Worm (Caenorhabditis elegans) whole organism, L3 larva: ENCODE measurements around the gene T05C12.11.

Source experiments
- R02D3.7 ChIP-seq: fragments of 150-350 bp; optimal IDR thresholded peaks from 2 replicates; lab custom pipeline; 2014; ENCODE audit warnings: missing biosample characterization, missing genetic modification characterization
- ZK546.5 ChIP-seq: sonication (generic microtip); optimal IDR thresholded peaks from 2 replicates; lab custom pipeline; 2017; ENCODE audit warnings: missing biosample characterization, missing genetic modification characterization
- aly-2 ChIP-seq: fragments of 150-350 bp; optimal IDR thresholded peaks from 2 replicates; lab custom pipeline; 2014; ENCODE audit warnings: missing biosample characterization, missing genetic modification characterization
- ama-1 ChIP-seq: fragments of 150-350 bp; optimal IDR thresholded peaks from 2 replicates; lab custom pipeline; 2018
- ceh-16 ChIP-seq: sonication (generic microtip); optimal IDR thresholded peaks from 2 replicates; lab custom pipeline; 2017; ENCODE audit warnings: missing biosample characterization, missing genetic modification characterization
- ceh-28 ChIP-seq: fragments of 150-350 bp; optimal IDR thresholded peaks from 2 replicates; lab custom pipeline; 2014; ENCODE audit warnings: missing biosample characterization, missing genetic modification reagents, missing genetic modification characterization
- ceh-82 ChIP-seq: fragments of 150-350 bp; optimal IDR thresholded peaks from 2 replicates; lab custom pipeline; 2014; ENCODE audit warnings: missing biosample characterization, missing genetic modification characterization
- ceh-9 ChIP-seq: sonication (generic microtip); optimal IDR thresholded peaks from 2 replicates; lab custom pipeline; 2018; ENCODE audit warnings: missing biosample characterization, missing genetic modification characterization
- daf-12 ChIP-seq: fragments of 150-350 bp; optimal IDR thresholded peaks from 2 replicates; lab custom pipeline; 2014; ENCODE audit warnings: missing biosample characterization, missing genetic modification reagents, missing genetic modification characterization
- egl-27 ChIP-seq: sonication (generic microtip); optimal IDR thresholded peaks from 4 replicates; lab custom pipeline; 2017; ENCODE audit warnings: missing biosample characterization, missing genetic modification reagents, missing genetic modification characterization
- egl-5 ChIP-seq: fragments of 150-350 bp; optimal IDR thresholded peaks from 2 replicates; lab custom pipeline; 2017; ENCODE audit warnings: missing biosample characterization, missing genetic modification reagents, missing genetic modification characterization, inconsistent platforms
- elt-1 ChIP-seq: fragments of 150-350 bp; optimal IDR thresholded peaks from 2 replicates; lab custom pipeline; 2014; ENCODE audit warnings: missing biosample characterization, missing genetic modification characterization
- elt-2 ChIP-seq: sonication (generic microtip); optimal IDR thresholded peaks from 2 replicates; lab custom pipeline; 2016; ENCODE audit warnings: missing genetic modification reagents, mild to moderate bottlenecking, missing genetic modification characterization, missing compliant biosample characterization
- elt-3 ChIP-seq, 3 experiments: fragments of 150-350 bp in 1 of 3; sonication (generic microtip) in 2 of 3; optimal IDR thresholded peaks; 2 replicates in 2 of 3; 4 replicates in 1 of 3; lab custom pipeline; 2014 to 2017; ENCODE audit warnings: missing biosample characterization in 3 of 3, missing genetic modification characterization in 3 of 3
- eor-1 ChIP-seq, 2 experiments: fragments of 150-350 bp; optimal IDR thresholded peaks; 2 replicates each; lab custom pipeline; 2014 to 2018; ENCODE audit warnings: missing biosample characterization in 2 of 2, missing genetic modification characterization in 2 of 2
- fkh-10 ChIP-seq: sonication (generic microtip); optimal IDR thresholded peaks from 2 replicates; lab custom pipeline; 2017; ENCODE audit warnings: missing biosample characterization, missing genetic modification reagents, missing genetic modification characterization
- fkh-2 ChIP-seq: fragments of 150-350 bp; optimal IDR thresholded peaks from 2 replicates; lab custom pipeline; 2014; ENCODE audit warnings: missing biosample characterization, missing genetic modification reagents, missing genetic modification characterization
- fos-1 ChIP-seq: fragments of 150-350 bp; optimal IDR thresholded peaks from 2 replicates; lab custom pipeline; 2014; ENCODE audit warnings: missing biosample characterization, missing genetic modification characterization
- jun-1 ChIP-seq: fragments of 150-350 bp; optimal IDR thresholded peaks from 2 replicates; lab custom pipeline; 2014; ENCODE audit warnings: missing biosample characterization, missing genetic modification reagents, missing genetic modification characterization
- lin-15B ChIP-seq: fragments of 150-350 bp; optimal IDR thresholded peaks from 2 replicates; lab custom pipeline; 2014; ENCODE audit warnings: missing biosample characterization, missing genetic modification characterization
- lin-39 ChIP-seq: fragments of 150-350 bp; optimal IDR thresholded peaks from 2 replicates; lab custom pipeline; 2018; ENCODE audit warnings: missing biosample characterization, missing genetic modification reagents, missing genetic modification characterization
- lsy-12 ChIP-seq: sonication (generic microtip); optimal IDR thresholded peaks from 2 replicates; lab custom pipeline; 2016; ENCODE audit warnings: mild to moderate bottlenecking, missing genetic modification characterization, missing compliant biosample characterization
- mdl-1 ChIP-seq: fragments of 150-350 bp; optimal IDR thresholded peaks from 2 replicates; lab custom pipeline; 2014; ENCODE audit warnings: missing biosample characterization, missing genetic modification characterization
- mml-1 ChIP-seq: fragments of 150-350 bp; sonication (generic microtip); optimal IDR thresholded peaks from 3 replicates; lab custom pipeline; 2014; ENCODE audit warnings: missing biosample characterization, missing genetic modification characterization
- nfya-1 ChIP-seq: sonication (generic microtip); optimal IDR thresholded peaks from 2 replicates; lab custom pipeline; 2017; ENCODE audit warnings: missing genetic modification characterization, mild to moderate bottlenecking, missing compliant biosample characterization, antibody characterized with exemption, moderate library complexity; ENCODE audit not compliant: insufficient read depth
- nhr-11 ChIP-seq: fragments of 150-350 bp; optimal IDR thresholded peaks from 2 replicates; lab custom pipeline; 2014; ENCODE audit warnings: missing biosample characterization, missing genetic modification characterization
- nhr-23 ChIP-seq: fragments of 150-350 bp; optimal IDR thresholded peaks from 2 replicates; lab custom pipeline; 2014; ENCODE audit warnings: missing biosample characterization, missing genetic modification reagents, missing genetic modification characterization
- nhr-237 ChIP-seq: fragments of 150-350 bp; optimal IDR thresholded peaks from 2 replicates; lab custom pipeline; 2014; ENCODE audit warnings: missing biosample characterization, missing genetic modification characterization
- nhr-25 ChIP-seq: sonication (generic microtip); optimal IDR thresholded peaks from 2 replicates; lab custom pipeline; 2017; ENCODE audit warnings: missing biosample characterization, missing genetic modification characterization
- nhr-28 ChIP-seq: fragments of 150-350 bp; optimal IDR thresholded peaks from 2 replicates; lab custom pipeline; 2014; ENCODE audit warnings: missing biosample characterization, missing genetic modification characterization
- nhr-43 ChIP-seq: sonication (generic microtip); optimal IDR thresholded peaks from 2 replicates; lab custom pipeline; 2016; ENCODE audit warnings: mild to moderate bottlenecking, missing genetic modification characterization, missing compliant biosample characterization; ENCODE audit not compliant: poor library complexity, severe bottlenecking
- nhr-67 ChIP-seq: fragments of 150-350 bp; optimal IDR thresholded peaks from 2 replicates; lab custom pipeline; 2014; ENCODE audit warnings: missing biosample characterization, missing genetic modification characterization
- nhr-76 ChIP-seq: fragments of 150-350 bp; sonication (generic microtip); optimal IDR thresholded peaks from 5 replicates; lab custom pipeline; 2014; ENCODE audit warnings: missing biosample characterization, missing genetic modification characterization
- nhr-77 ChIP-seq: fragments of 150-350 bp; optimal IDR thresholded peaks from 2 replicates; lab custom pipeline; 2014; ENCODE audit warnings: missing biosample characterization, missing genetic modification characterization
- pha-4 ChIP-seq: fragments of 150-350 bp; optimal IDR thresholded peaks from 2 replicates; lab custom pipeline; 2014; ENCODE audit warnings: missing biosample characterization, missing genetic modification reagents, missing genetic modification characterization
- pqm-1 ChIP-seq: fragments of 150-350 bp; optimal IDR thresholded peaks from 2 replicates; lab custom pipeline; 2017; ENCODE audit warnings: missing biosample characterization, missing genetic modification characterization, inconsistent platforms
- sea-2 ChIP-seq: fragments of 150-350 bp; sonication (generic microtip); optimal IDR thresholded peaks from 4 replicates; lab custom pipeline; 2014; ENCODE audit warnings: missing biosample characterization, missing genetic modification reagents, missing genetic modification characterization
- skn-1 ChIP-seq: fragments of 150-350 bp; optimal IDR thresholded peaks from 2 replicates; lab custom pipeline; 2014; ENCODE audit warnings: missing biosample characterization, missing genetic modification characterization
- snpc-4 ChIP-seq: fragments of 150-350 bp; optimal IDR thresholded peaks from 2 replicates; lab custom pipeline; 2014; ENCODE audit warnings: missing biosample characterization, missing genetic modification characterization
- tbx-2 ChIP-seq: sonication (generic microtip); optimal IDR thresholded peaks from 2 replicates; lab custom pipeline; 2016; ENCODE audit warnings: mild to moderate bottlenecking, missing genetic modification characterization, missing compliant biosample characterization
- unc-39 ChIP-seq: sonication (generic microtip); optimal IDR thresholded peaks from 4 replicates; lab custom pipeline; 2017; ENCODE audit warnings: missing biosample characterization, missing genetic modification characterization
- unc-62 ChIP-seq: fragments of 150-350 bp; sonication (generic microtip); optimal IDR thresholded peaks from 4 replicates; lab custom pipeline; 2014; ENCODE audit warnings: missing biosample characterization, missing genetic modification reagents, missing genetic modification characterization
- zag-1 ChIP-seq: fragments of 150-350 bp; optimal IDR thresholded peaks from 2 replicates; lab custom pipeline; 2014; ENCODE audit warnings: missing biosample characterization, missing genetic modification characterization
- ztf-11 ChIP-seq: fragments of 150-350 bp; optimal IDR thresholded peaks from 2 replicates; lab custom pipeline; 2014; ENCODE audit warnings: missing biosample characterization, missing genetic modification characterization
- ztf-4 ChIP-seq: fragments of 150-350 bp; optimal IDR thresholded peaks from 2 replicates; lab custom pipeline; 2014; ENCODE audit warnings: missing biosample characterization, missing genetic modification characterization

T05C12.11 gene

DNA sequence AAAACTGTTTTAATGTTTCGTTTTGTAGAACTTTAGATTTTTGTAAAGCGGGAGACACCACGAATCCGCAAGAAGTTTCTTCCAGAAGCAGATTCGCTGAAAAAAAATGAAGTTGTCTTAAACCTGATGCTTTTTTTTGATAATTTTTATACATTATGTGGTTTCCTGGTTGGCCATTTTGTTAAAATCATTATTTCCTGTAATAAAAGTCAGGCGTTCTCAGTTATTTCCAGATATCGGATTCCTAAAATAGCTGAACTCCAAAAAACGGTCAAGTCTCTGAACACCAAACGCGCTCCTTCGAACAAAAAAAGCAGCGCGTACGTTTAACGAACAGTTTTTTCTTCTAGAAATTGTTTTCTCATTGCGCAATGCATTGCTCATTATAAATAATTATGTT is 32.9 kb downstream of the T05C12.11 start:
- no peak for TF ChIP-seq daf-12
- TF ChIP-seq snpc-4 (tag; lab: Kevin White, UChicago): peak; percentile 14
- peak; percentile 31 for TF ChIP-seq lin-15B (tag; lab: Kevin White, UChicago)
- no peak for TF ChIP-seq eor-1 (tag; optimal IDR thresholded peaks at IDR 0.05; lab: Kevin White, UChicago)
- TF ChIP-seq jun-1 (tag; lab: Kevin White, UChicago): no peak
- TF ChIP-seq nhr-25: peak; percentile 16
- no peak for TF ChIP-seq ztf-11 (tag; lab: Kevin White, UChicago)
- no peak for TF ChIP-seq ZK546.5 (tag; lab: Kevin White, UChicago)
- no peak for TF ChIP-seq ceh-82 (tag; lab: Kevin White, UChicago)
- TF ChIP-seq nfya-1: peak; percentile 26
- TF ChIP-seq pha-4 (tag; lab: Kevin White, UChicago): peak; percentile 53
- no peak for TF ChIP-seq nhr-43 (tag; lab: Kevin White, UChicago)
- no peak for TF ChIP-seq lsy-12 (tag; lab: Kevin White, UChicago)
- no peak for TF ChIP-seq ceh-28
- no peak for TF ChIP-seq fkh-2 (tag; lab: Kevin White, UChicago)
- TF ChIP-seq sea-2 (GFP tag; lab: Kevin White, UChicago): no peak
- TF ChIP-seq nhr-23: no peak

DNA sequence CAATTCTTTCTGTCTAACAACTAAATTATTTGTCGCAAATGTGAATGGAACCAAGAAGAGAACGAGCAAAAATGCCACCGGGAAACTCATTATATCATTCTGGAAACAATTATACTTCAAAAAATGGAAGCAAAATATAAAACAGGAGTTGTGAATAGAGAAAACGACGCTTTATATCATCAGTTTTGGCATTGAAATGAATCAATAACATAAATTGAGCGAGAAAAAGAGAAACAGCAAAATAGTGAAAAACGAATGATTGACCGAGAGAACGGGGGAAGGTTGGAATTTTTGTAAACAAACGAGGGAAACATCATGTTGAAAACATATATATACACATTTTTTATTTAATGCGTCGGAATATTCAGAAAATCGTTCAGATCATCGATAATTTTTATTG is 33.5 kb downstream of the T05C12.11 start, which contains the start of gene ctns-1:
Gene ctns-1, minus strand, starts transcription at position 101 of the 400 bp plus-strand sequence.
- TF ChIP-seq ztf-4 (tag; lab: Kevin White, UChicago): no peak
- TF ChIP-seq zag-1 (tag; lab: Kevin White, UChicago): no peak
- no peak for TF ChIP-seq nhr-67
- TF ChIP-seq pha-4 (tag; lab: Kevin White, UChicago): peak; percentile 30

DNA sequence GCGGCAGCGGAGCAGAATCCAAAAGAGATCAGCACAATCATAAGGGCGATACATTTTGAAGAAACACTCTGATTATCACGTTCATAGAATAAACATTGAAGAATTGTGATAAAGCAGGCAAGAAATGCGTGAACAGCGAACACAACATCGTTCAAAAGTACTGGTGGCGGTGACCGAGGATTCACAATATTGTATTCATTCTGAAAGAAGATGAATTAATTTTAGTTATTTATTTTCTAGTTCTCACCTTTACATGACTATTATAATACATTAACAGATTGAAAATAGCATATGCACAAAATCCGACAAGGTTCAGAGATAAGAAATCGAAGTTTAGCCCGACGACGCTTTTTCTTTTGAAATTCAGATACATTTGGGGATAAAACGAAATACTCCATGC is 34.3 kb downstream of the T05C12.11 start:
- TF ChIP-seq nhr-43 (tag; lab: Kevin White, UChicago) (no peak), pha-4 (tag; lab: Kevin White, UChicago) (no peak), elt-3 (tag; optimal IDR thresholded peaks at IDR 0.05; lab: Kevin White, UChicago) (no peak)

DNA sequence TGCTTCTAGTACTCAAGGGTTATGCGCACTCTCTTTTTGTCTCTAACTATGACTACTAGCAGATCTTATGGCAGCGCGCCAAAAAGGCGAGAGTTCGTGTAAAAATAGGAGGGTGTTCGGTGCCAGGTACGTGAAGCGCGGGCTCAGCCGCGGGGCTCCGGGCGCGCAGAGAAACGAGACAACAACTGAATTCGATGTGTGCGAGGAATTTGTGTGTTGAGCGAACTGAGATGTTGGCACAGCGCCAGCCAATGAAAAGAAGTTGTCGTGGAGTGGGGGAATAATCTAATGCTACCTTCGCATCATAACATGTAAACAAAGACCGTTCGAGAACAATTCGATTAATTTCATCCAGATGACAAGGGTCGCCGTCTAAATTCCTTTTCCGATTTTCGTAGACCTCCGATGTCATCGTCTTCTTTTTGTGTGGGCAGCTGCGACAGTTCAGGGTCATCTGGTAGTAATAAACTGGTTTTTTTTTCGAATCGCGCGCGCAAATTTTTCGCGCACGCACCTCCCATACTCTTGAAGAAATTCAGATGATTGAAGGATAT is 38.8 kb downstream of the T05C12.11 start:
- TF ChIP-seq ceh-82 (tag; lab: Kevin White, UChicago): no peak
- peak; percentile 5 for TF ChIP-seq jun-1 (tag; lab: Kevin White, UChicago)
- TF ChIP-seq pqm-1 (tag; lab: Kevin White, UChicago): no peak
- TF ChIP-seq snpc-4 (tag; lab: Kevin White, UChicago): peak; percentile 21
- no peak for TF ChIP-seq nhr-237 (tag; lab: Kevin White, UChicago)
- no peak for TF ChIP-seq fkh-2 (tag; lab: Kevin White, UChicago)
- no peak for TF ChIP-seq mml-1 (tag; lab: Kevin White, UChicago)
- TF ChIP-seq pha-4 (tag; lab: Kevin White, UChicago): peak; percentile 62
- TF ChIP-seq nhr-67: no peak
- TF ChIP-seq egl-5 (tag; lab: Kevin White, UChicago): peak; percentile 60
- peak; percentile 45 for TF ChIP-seq nhr-23
- TF ChIP-seq eor-1 (tag; optimal IDR thresholded peaks at IDR 0.05; lab: Kevin White, UChicago): no peak
- TF ChIP-seq tbx-2 (tag; lab: Kevin White, UChicago): peak; percentile 53
- no peak for TF ChIP-seq skn-1 (tag; lab: Kevin White, UChicago)
- no peak for TF ChIP-seq egl-27 (tag; lab: Kevin White, UChicago)
- peak in 1 of 3 experiments; percentile 23 for TF ChIP-seq elt-3 (tag; optimal IDR thresholded peaks at IDR 0.05; lab: Kevin White, UChicago)
- no peak for TF ChIP-seq ceh-9 (tag; lab: Kevin White, UChicago)
- no peak for TF ChIP-seq nhr-28 (tag; lab: Kevin White, UChicago)
- no peak for TF ChIP-seq zag-1 (tag; lab: Kevin White, UChicago)
- TF ChIP-seq unc-62 (GFP tag; lab: Kevin White, UChicago): no peak
- TF ChIP-seq elt-2 (tag; lab: Kevin White, UChicago): no peak
- TF ChIP-seq nhr-77 (tag; lab: Kevin White, UChicago): no peak
- TF ChIP-seq ama-1 (lab: Kevin White, UChicago): peak; percentile 23
- no peak for TF ChIP-seq ceh-16 (tag; lab: Kevin White, UChicago)
- TF ChIP-seq nhr-11 (tag; lab: Kevin White, UChicago): peak; percentile 19
- TF ChIP-seq elt-1 (tag; lab: Kevin White, UChicago): no peak
- TF ChIP-seq unc-39 (tag; lab: Kevin White, UChicago): no peak
- TF ChIP-seq fos-1: no peak
- peak; percentile 47 for TF ChIP-seq fkh-10 (GFP tag; lab: Kevin White, UChicago)
- TF ChIP-seq mdl-1 (tag; lab: Kevin White, UChicago): no peak
- peak; percentile 31 for TF ChIP-seq R02D3.7 (tag; lab: Kevin White, UChicago)
- TF ChIP-seq ceh-28: peak; percentile 55
- TF ChIP-seq aly-2 (tag; lab: Kevin White, UChicago): no peak
- no peak for TF ChIP-seq ztf-4 (tag; lab: Kevin White, UChicago)
- TF ChIP-seq nhr-76: no peak
- TF ChIP-seq lin-39 (tag; lab: Kevin White, UChicago): peak; percentile 93
- peak; percentile 93 for TF ChIP-seq nhr-25
- TF ChIP-seq nhr-43 (tag; lab: Kevin White, UChicago): peak; percentile 24
- no peak for TF ChIP-seq ZK546.5 (tag; lab: Kevin White, UChicago)
- TF ChIP-seq lin-15B (tag; lab: Kevin White, UChicago): peak; percentile 8
